Worm (Caenorhabditis elegans): ENCODE measurements around the gene mnp-1.
A peak's percentile ranks its signal among the peaks of the same experiment; 100 is the strongest.

mnp-1 gene

ce11 chrIII:4380835-4381234 is 24.4 kb downstream of the mnp-1 start:
- TF ChIP-seq nhr-76 (tag; optimal IDR thresholded peaks at IDR 0.05), result no peak
- peak; percentile 9; the same call in 1 of the 2 replicates for TF ChIP-seq nhr-19 (GFP tag; conservative IDR thresholded peaks at IDR 0.05)
- peak; percentile 51 to 53 for TF ChIP-seq efl-1 (optimal IDR thresholded peaks at IDR 0.05)
- peak; percentile 52 to 90 for TF ChIP-seq efl-1 (GFP tag; optimal IDR thresholded peaks at IDR 0.05 in 1 of 2)
- no peak for TF ChIP-seq Y116A8C.19 (tag; optimal IDR thresholded peaks at IDR 0.05; ENCODE audit: borderline replicate concordance)
- peak in 1 of 2 experiments; percentile 54 for TF ChIP-seq lsy-2 (tag; optimal IDR thresholded peaks at IDR 0.05)
- TF ChIP-seq ama-1 (optimal IDR thresholded peaks at IDR 0.05), result no peak
- TF ChIP-seq fkh-4 (tag; optimal IDR thresholded peaks at IDR 0.05; ENCODE audit: borderline replicate concordance), result no peak
- TF ChIP-seq nhr-47 (tag; optimal IDR thresholded peaks at IDR 0.05), result no peak
- TF ChIP-seq dpl-1 (GFP tag; optimal IDR thresholded peaks at IDR 0.05), result peak in 1 of 3 experiments; percentile 43
- TF ChIP-seq F16B12.6 (tag; optimal IDR thresholded peaks at IDR 0.05), result peak; percentile 78
- TF ChIP-seq lin-35 (GFP tag; optimal IDR thresholded peaks at IDR 0.05), result peak in 1 of 2 experiments; percentile 48
- no peak for TF ChIP-seq nhr-20 (tag; optimal IDR thresholded peaks at IDR 0.05)
- peak; percentile 42 for TF ChIP-seq rnt-1 (tag; optimal IDR thresholded peaks at IDR 0.05)
- TF ChIP-seq ceh-8 (GFP tag; optimal IDR thresholded peaks at IDR 0.05), result no peak
- no peak for TF ChIP-seq dsc-1 (tag; optimal IDR thresholded peaks at IDR 0.05)
- no peak for TF ChIP-seq nhr-90 (tag; optimal IDR thresholded peaks at IDR 0.05; ENCODE audit: poor library complexity)
- no peak for TF ChIP-seq nhr-12 (tag; optimal IDR thresholded peaks at IDR 0.05)
- TF ChIP-seq lin-13 (GFP tag; optimal IDR thresholded peaks at IDR 0.05), result no peak
- TF ChIP-seq egl-27 (tag; optimal IDR thresholded peaks at IDR 0.05), result no peak
- no peak for TF ChIP-seq lin-14 (GFP tag; optimal IDR thresholded peaks at IDR 0.05)
- TF ChIP-seq ceh-82 (tag; optimal IDR thresholded peaks at IDR 0.05), result peak in 1 of 3 experiments; percentile 43
- TF ChIP-seq tbx-2 (tag; optimal IDR thresholded peaks at IDR 0.05), result no peak
- no peak for TF ChIP-seq egl-13 (tag; optimal IDR thresholded peaks at IDR 0.05)
- TF ChIP-seq nhr-77 (tag; optimal IDR thresholded peaks at IDR 0.05), result no peak
- peak; percentile 13 for TF ChIP-seq swsn-7 (tag; optimal IDR thresholded peaks at IDR 0.05)
- TF ChIP-seq C04F5.9 (tag; optimal IDR thresholded peaks at IDR 0.05), result no peak
- TF ChIP-seq mep-1 (tag; optimal IDR thresholded peaks at IDR 0.05), result peak; percentile 42
- no peak for TF ChIP-seq nhr-85 (tag)
- no peak for TF ChIP-seq aha-1 (tag; optimal IDR thresholded peaks at IDR 0.05)

ce11 chrIII:4381343-4381742 is 24.9 kb downstream of the mnp-1 start, which contains the start of gene pals-27:
Gene pals-27 (plus strand): TSS chrIII:4381643.
- TF ChIP-seq nhr-12 (tag; optimal IDR thresholded peaks at IDR 0.05), result no peak

DNA sequence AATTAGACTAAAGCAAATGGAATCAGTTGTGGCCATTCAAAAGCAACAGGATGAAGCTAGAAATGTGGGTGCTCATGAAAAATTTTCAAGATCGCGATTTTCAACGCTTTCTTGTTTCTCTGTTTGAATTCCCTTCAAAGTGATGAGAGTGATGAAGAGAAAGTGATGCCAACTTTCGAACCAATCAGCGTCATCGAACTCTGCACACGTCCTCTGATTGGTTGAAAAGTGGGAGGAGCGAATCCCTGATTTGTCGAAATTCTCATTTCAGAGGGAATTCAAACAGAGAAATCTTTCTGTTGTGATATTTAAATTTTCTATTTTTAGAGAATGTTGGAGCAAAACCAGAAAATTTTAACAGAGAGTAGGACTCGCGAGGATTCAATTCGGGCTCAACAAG is 25.7 kb downstream of the mnp-1 start:
- TF ChIP-seq nhr-237 (tag; optimal IDR thresholded peaks at IDR 0.05) (no peak), efl-1 (optimal IDR thresholded peaks at IDR 0.05) (no peak), efl-1 (GFP tag; optimal IDR thresholded peaks at IDR 0.05 in 1 of 2) (peak in 1 of 2 experiments; percentile 36)

DNA sequence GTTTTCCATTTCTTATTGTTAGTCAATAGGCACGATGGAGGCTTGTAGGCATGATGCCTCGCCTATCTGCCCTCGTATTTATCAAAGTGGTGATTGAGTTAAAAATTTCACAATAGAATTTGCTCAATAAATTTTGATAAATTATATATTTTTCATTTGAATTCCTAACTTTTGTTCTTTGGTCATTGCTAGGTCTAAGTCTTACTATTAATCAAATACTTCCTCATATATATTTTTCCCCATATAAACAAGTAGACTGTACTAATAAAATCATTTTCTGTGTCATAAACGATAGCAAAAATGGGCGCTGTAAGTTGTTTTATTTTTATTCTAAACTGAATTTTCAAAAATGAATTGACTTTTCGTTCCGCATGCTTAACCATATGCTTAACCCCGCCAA is 28.1 kb downstream of the mnp-1 start, which contains the start of gene pals-28:
Gene pals-28 (plus strand): TSS at position 301 of the 400 bp plus-strand sequence.
- TF ChIP-seq mab-9 (GFP tag; IDR thresholded peaks at IDR 0.05) (no peak), nhr-20 (tag; optimal IDR thresholded peaks at IDR 0.05) (no peak), pax-3 (tag; optimal IDR thresholded peaks at IDR 0.05) (no peak), nhr-47 (tag; optimal IDR thresholded peaks at IDR 0.05) (no peak), lin-13 (GFP tag; optimal IDR thresholded peaks at IDR 0.05) (no peak), aly-2 (tag; optimal IDR thresholded peaks at IDR 0.05) (no peak), C16A3.4 (tag; optimal IDR thresholded peaks at IDR 0.05) (no peak), swsn-7 (tag; optimal IDR thresholded peaks at IDR 0.05) (no peak), elt-2 (tag; optimal IDR thresholded peaks at IDR 0.05) (no peak)

DNA sequence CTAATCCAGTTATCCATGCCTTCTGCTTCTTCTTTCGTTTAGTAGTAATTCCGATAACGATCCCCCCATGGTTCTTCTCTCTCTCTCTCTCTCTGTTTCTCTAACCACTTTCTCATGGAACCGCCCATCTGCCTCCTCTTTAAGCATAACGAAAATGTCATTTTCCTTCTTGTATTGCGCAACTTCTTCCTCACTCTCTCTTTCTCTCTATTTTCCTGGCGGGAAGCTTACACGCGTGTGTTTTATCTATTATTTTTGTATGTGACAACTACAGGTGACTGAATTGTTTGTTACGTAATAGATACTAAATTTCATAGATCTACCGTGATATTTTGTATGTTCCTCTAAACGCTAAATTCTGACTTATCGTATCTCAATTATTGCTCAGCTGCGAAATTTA is 34.0 kb downstream of the mnp-1 start:
- TF ChIP-seq nhr-71 (tag; optimal IDR thresholded peaks at IDR 0.05) (no peak), blmp-1 (tag; optimal IDR thresholded peaks at IDR 0.05) (peak; percentile 61)

Data from whole organism, L1 larva.